Fruit fly (Drosophila melanogaster): Measurements from ENCODE around the gene Or33a.

The Or33a gene

DNA sequence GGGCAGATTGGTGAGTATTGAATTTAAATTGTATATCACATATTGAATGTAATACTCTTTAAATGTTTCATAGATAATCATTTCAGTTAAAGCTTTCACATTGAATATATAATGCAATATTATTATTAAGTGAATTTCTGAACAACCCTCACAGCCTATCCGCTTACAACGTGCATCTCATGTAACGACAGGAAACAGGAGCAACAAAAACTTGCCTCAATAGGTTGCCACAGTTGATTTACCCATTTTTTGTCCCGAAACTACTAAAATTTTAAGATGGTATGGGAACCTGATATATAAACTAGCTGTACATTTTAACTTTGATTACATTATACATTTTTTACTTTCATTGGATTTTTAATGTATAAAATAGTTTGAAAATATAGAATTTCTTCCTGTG is 24.4 kb downstream of the Or33a start:
- TF ChIP-seq CG8478 (optimal IDR thresholded peaks at IDR 0.05) = no peak
- TF ChIP-seq CTCF (optimal IDR thresholded peaks at IDR 0.05) = no peak

DNA sequence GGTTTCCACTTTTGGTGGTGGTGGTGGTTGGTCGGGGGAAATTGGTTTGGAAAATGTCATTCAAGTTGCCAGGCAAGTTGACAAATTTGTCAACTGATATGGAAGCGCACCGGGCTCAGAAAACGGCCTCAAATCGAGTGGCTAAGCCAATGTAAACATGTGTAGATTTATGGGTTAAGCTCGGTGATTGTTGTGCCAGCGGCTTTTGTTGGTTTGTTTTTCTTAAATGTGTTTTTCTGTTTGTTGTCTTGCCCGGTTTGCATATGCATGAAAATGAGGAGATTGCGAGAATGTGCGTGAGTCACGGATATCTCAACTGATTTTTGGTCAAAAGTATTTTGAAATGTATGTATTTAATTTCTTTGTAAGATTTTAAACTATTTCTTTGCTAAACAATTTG is 26.6 kb downstream of the Or33a start:
- TF ChIP-seq CG8478 (optimal IDR thresholded peaks at IDR 0.05) (no peak), CTCF (optimal IDR thresholded peaks at IDR 0.05) (no peak)

DNA sequence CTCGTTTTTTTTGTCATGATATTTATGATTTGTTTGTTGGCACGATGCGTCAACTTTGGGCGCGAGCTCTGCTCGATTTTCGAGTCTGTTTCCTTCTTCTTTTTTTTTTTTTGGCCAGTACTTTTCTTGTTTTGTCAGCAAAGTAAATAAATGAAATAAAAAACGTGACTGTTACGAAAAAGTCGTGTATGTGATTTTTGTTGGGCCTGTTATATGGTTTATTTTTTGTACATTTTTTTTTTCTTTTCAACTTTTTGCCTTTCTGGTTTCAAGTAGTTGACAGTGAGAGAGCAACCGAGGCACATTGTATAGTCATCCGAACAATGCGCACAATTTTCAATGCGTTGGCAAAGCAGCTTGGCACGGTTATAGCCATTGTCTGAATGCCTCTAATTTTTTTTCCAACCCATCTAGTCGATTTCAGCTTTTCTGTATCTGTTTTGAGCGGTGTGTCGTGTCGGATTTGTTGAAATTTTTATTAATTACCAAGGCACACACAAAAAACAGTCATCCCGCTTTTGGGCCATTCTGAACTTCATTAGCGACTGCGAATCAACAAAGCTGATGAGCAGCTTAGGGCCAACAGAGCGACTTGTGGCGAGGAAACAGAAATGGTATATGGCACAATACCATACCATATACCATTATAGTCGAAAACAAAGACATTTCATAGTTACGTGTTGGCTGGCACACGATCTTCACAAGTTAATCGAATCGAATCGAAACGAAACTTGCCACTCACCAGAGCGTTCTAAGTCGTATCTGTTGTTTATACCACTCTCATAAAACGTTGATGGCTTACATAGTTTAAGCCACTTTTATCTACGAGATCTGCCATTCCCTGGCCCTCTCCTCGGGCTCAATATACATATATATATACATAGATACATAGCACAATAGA is 29.4 kb downstream of the Or33a start:
- TF ChIP-seq CTCF (optimal IDR thresholded peaks at IDR 0.05) (no peak), CG8478 (optimal IDR thresholded peaks at IDR 0.05) (no peak)

DNA sequence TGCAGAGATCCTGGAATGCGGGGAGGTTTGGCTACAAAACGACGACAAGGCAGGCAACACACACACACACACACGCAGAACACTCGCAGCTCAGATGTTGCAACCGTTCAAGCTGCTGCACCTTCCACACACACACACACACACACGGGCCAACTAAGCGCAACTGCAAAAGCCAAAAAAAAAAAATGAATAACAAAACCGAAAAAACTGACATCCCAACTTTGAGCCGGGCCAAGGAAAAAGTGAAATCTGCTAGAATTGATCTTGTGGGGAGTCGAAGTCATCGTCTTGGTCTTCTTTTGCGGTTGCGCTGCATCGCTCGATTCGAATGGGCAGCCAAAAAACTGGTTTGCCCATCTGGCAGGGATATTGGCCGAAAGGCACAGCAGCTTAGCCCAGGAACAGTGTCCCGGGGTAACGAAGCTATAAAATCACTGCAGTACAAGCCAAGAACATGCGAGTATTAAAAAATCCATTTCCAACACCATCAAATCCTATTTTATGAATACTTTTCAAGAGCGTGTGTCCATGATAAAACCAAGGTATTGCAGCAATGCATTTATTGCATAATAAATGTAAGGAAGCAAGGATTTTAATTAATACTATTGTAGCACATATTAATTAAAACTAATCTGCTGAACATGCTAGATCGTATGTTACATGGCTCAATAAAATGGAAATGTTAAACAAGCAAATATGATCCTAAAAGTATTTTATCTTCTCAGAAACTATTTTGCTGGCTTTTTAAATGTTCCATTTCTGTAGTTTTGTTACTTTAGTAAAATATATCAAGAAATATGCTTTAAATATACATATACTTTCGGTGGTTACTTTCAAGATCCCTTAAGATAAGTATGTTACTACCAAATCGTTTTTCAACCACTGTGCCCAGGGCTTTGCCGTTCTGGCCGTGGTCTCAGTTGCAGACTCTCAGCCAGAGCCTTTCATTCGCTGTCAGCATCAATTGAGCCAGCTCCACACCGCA is 31.6 kb downstream of the Or33a start:
- TF ChIP-seq CTCF (optimal IDR thresholded peaks at IDR 0.05) = no peak
- TF ChIP-seq CG8478 (optimal IDR thresholded peaks at IDR 0.05) = no peak

DNA sequence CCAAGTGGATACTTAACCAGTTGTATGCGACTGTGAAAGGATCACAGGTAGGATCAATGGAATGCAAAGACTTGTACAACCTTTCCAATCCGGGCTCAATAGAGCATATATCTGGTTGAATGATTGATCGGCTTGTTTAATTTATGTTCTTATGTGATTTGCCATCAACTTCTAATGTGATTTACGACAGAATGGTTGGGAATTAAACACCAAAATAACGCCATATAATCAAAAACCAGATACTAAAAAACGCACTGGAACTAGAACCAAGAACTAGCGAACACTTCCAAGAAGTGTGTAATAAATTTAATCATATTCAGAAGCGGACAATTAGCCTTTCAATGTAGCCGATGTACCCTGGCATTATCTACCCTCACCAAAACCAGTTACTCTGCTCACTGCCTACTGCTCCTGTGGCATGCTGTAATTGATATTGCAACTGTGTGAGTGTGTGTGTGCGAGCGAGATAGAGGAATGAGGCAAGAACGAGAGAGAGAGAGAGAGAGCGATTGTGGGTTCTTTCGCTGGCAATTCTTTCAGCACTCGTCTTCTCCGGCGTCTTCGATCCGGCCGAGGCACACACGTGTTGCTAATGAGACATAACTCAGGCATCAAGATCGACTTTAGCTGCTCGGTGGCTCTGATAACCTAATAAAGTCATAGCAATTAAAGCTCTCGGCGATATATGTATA is 34.4 kb downstream of the Or33a start:
- TF ChIP-seq CG8478 (optimal IDR thresholded peaks at IDR 0.05) = no peak
- no peak for TF ChIP-seq CTCF (optimal IDR thresholded peaks at IDR 0.05)

DNA sequence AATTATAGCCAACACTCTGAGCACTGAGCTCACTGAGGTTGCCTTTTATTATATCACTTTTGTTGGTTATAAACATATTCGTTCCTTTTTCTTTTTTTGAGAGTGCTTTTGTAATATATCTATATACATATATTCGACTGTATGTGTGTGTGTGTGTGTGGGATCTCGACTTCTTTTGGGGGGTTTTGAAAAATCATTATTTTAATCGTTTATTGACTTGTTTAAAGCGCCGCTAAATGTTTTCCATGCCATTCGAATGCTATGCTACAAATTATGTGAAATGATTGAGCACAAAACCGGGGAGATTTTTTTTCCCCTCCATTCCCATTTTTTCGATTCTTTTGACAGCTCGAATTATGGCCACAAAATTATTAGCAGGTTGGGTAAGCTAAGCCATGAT is 35.1 kb downstream of the Or33a start:
- TF ChIP-seq CG8478 (optimal IDR thresholded peaks at IDR 0.05) (no peak), CTCF (optimal IDR thresholded peaks at IDR 0.05) (no peak)

DNA sequence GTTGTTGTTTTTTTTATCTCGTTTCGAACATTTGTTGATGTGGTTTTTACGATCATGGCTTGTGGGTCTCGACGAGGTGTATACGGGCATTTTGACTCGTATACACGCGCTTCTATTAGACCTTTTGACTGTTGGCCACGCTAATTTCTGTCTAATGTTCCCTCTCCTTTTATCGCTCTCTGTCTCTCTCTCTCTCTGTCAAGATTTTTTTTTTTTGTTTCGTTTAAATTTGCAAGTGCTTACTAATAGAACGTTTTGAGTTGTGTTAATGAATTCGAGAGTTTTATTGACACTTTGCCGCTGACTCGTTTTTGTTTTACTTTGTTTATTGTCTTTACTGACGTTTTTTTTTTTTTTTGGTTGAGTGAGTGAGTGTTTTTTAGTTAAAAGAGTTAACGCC is 36.0 kb downstream of the Or33a start:
- no peak for TF ChIP-seq CG8478 (optimal IDR thresholded peaks at IDR 0.05)
- TF ChIP-seq CTCF (optimal IDR thresholded peaks at IDR 0.05) = no peak

DNA sequence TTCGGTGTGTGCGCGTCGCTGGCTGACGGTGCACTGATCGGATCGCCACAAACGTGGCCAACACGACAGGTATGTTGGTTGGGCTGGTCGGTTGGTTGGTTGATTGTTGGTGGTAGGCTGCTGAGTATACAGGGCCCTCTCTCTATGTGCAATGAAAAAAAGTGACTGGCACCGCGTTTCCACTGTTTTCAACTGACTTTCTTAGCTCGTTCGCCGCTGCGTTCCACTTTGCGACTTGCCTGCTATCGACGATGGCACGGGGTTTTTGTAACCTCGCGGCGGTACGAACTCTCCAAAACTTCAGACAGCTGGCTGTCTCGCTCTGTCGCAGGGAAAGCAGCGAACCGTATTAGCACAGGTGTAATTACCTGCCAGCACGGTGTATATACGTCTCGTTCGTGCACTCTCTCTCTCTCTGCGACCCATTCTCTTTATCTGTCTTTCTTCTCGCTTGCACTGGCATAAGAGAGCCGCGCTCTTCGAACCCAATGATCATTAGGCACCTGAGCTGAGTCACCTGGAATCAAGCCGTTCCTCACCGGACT is 36.6 kb downstream of the Or33a start:
- TF ChIP-seq CG8478 (optimal IDR thresholded peaks at IDR 0.05) (no peak), CTCF (optimal IDR thresholded peaks at IDR 0.05) (no peak)

DNA sequence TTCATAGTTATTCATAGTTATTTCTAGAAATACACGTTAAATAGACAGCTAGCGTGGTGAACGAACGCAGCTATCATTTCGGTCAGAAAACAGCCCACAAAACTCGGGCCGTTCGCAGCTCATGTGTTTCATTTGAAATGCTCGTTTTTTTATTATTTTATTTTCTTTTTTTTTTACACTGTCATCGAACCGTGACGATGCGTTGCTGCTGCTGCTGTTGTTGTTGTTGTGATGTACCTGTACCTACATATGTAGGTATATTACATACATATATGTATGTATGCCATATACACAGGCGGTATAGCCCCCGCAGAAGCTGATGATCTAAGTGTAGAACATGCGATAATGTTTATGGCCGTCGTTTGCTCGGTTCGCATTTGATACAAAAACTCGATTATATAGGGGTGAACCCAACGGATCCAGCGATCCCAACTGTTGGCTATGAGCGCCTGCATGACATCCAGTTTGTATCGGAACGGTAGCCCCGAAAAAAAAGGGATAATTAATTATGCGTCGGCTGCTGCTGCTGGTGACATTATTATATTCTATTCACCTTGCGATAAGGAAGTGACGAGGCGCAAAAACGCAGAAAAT is 38.9 kb downstream of the Or33a start:
- TF ChIP-seq CTCF (optimal IDR thresholded peaks at IDR 0.05) (no peak), CG8478 (optimal IDR thresholded peaks at IDR 0.05) (no peak)

DNA sequence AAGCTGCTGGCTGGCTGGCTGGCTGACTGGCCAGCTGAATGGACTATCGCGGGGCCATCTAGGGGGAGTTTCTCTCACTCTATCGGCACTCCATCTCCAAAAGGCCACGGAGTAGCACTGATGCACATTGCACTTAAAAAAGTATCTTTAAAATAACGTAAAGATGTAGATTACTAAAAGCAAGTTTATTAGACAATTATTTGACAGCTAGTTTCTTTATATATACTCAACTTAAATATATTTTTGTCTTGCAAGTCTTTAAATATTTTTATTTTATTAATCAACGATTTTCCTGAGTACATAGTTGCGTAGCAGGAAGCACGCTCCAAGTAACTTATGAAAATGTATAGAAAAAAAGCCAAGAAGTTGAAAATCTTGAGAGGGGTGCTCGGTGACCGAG is 42.6 kb downstream of the Or33a start:
- TF ChIP-seq CG8478 (optimal IDR thresholded peaks at IDR 0.05) (no peak), CTCF (optimal IDR thresholded peaks at IDR 0.05) (no peak)

DNA sequence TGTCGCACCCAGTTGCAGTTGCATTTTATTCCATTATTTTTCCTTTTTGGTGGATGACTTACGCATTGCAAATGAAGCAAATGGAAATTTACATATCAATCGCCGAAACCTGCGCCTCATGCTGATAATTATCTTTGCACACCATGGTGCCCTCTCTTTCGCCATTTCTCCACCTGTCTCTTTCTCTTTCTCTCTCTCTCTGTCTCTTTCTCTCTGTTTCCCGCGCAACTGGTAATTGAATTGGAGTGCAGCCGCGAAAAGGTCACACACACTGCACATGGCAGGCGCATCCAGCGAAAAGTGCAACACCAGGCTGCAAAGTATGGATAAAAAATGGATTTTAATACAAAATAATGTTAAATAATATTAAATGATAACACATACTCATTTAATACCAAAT is 43.4 kb downstream of the Or33a start:
- TF ChIP-seq CG8478 (optimal IDR thresholded peaks at IDR 0.05) (no peak), CTCF (optimal IDR thresholded peaks at IDR 0.05) (no peak)

DNA sequence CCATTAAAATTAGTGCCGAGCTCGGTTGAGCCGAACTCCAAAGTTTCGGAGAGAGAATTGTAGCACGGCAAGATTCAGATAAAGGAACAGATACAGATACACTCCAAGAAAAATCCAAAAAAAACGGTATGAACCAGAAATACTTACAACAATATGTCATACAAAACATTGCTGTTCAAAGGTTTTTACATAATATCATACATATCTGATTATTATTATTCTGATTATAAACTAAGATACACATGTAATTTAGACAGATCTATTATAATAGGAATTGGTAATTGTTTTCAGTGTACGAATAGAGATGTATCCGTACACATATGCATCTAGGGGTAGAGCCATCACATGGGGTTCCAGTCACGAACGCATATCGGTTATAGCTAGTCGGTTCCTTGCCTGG is 45.8 kb downstream of the Or33a start:
- TF ChIP-seq CTCF (optimal IDR thresholded peaks at IDR 0.05) = no peak
- no peak for TF ChIP-seq CG8478 (optimal IDR thresholded peaks at IDR 0.05)

DNA sequence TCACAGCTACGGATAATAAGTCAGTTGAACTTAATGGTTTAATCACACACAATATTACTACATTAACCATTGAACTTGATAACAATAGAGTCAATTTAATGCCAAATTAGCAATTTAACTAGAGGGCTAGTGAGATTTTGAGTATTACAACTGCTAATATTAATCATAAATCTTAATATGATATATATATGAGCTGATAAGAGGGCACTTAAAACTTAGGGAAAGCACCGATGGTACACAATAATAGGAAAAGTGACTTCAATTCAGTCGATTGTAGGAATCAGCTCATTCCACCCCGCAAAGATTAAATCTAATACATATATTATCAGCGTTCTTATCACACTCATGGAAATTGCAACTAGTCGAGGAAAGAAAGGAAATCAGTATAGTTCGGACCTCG is 46.9 kb downstream of the Or33a start, which contains the start of gene CG16965:
CG16965 (plus strand) TSS at position 382 of the 400 bp plus-strand sequence.
- TF ChIP-seq CTCF (optimal IDR thresholded peaks at IDR 0.05) (no peak), CG8478 (optimal IDR thresholded peaks at IDR 0.05) (no peak)

Data from S2 (cell line).